Worm (Caenorhabditis elegans): ENCODE results near the gene gasr-8.

DNA sequence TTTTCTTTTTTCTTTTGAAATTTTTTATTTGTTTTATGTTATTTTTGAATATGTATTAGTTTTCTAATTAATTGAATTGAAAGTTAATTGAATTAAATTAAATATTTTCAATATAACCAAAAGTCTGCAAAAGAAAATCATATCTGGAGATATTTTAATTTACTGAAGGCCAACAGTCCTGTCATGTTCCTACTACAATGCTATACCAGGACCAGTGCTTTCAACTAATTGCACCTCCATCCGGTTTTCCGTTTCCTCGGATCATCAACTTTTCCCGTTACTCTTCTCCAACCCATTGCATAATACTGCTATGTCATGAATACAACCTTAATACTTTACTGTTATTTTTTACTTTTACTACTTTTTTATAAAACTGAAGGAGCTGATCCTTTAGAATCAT lies 23.4 kb downstream of the gasr-8 start, which contains the start of gene R08A2.5:
- no peak for TF ChIP-seq snpc-1.3 (tag; optimal IDR thresholded peaks at IDR 0.05; ENCODE audit: insufficient read depth)
- TF ChIP-seq pha-4 (tag; optimal IDR thresholded peaks at IDR 0.05), result no peak
- TF ChIP-seq F10E7.11 (tag; optimal IDR thresholded peaks at IDR 0.05), result no peak
- no peak for TF ChIP-seq zim-3 (tag; optimal IDR thresholded peaks at IDR 0.05)
